Fruit fly (Drosophila melanogaster): ENCODE results near the gene CG7888.

CG7888 gene

dm6 chr3L:11061200-11061599 is 7.4 kb downstream of the CG7888 start, which contains the start of the genes CG6321 and Blos2 (continued):
- TF ChIP-seq maf-S (GFP tag; optimal IDR thresholded peaks at IDR 0.05) (no peak), Bteb2 (GFP tag; optimal IDR thresholded peaks at IDR 0.05) (peak; percentile 57), crc (GFP tag; optimal IDR thresholded peaks at IDR 0.05) (no peak), CG13424 (tag; optimal IDR thresholded peaks at IDR 0.05) (peak; percentile 84), al (GFP tag; IDR thresholded peaks at IDR 0.05) (peak; percentile 60; the same call in 1 of the 2 replicates), onecut (GFP tag; IDR thresholded peaks at IDR 0.05) (peak; percentile 76), Lim3 (GFP tag; IDR thresholded peaks at IDR 0.05) (no peak), dimm (GFP tag; IDR thresholded peaks at IDR 0.05) (no peak), CG2199 (GFP tag; IDR thresholded peaks at IDR 0.05) (no peak), CG15696 (tag; optimal IDR thresholded peaks at IDR 0.05) (peak; percentile 76), CG7357 (GFP tag; IDR thresholded peaks at IDR 0.05) (peak; percentile 45; the same call in 1 of the 3 replicates), CG17361 (GFP tag; IDR thresholded peaks at IDR 0.05) (peak; percentile 81), nau (GFP tag; optimal IDR thresholded peaks at IDR 0.05) (peak; percentile 63), yki (optimal IDR thresholded peaks at IDR 0.05) (no peak), H15 (GFP tag; IDR thresholded peaks at IDR 0.05) (0 out of 3 replicates have a peak, but pooled peaks have one; percentile 27), gt (GFP tag; IDR thresholded peaks at IDR 0.05) (no peak), dan (GFP tag; IDR thresholded peaks at IDR 0.05) (no peak), bab2 (GFP tag; optimal IDR thresholded peaks at IDR 0.05) (peak; percentile 61), Sin3A (optimal IDR thresholded peaks at IDR 0.05) (no peak), CG11093 (GFP tag; IDR thresholded peaks at IDR 0.05) (peak; percentile 16; the same call in 1 of the 3 replicates), her (GFP tag; optimal IDR thresholded peaks at IDR 0.05) (no peak), BtbVII (GFP tag; optimal IDR thresholded peaks at IDR 0.05) (peak; percentile 71), CG12299 (tag; optimal IDR thresholded peaks at IDR 0.05) (peak; percentile 76), jumu (GFP tag; optimal IDR thresholded peaks at IDR 0.05) (no peak), CG17568 (GFP tag; optimal IDR thresholded peaks at IDR 0.05) (peak; percentile 78), tap (tag; optimal IDR thresholded peaks at IDR 0.05) (peak; percentile 84), CG1024 (GFP tag; IDR thresholded peaks at IDR 0.05) (0 out of 2 replicates have a peak, but pooled peaks have one; percentile 6), CG6272 (GFP tag; IDR thresholded peaks at IDR 0.05) (no peak), CG6813 (GFP tag; optimal IDR thresholded peaks at IDR 0.05) (peak; percentile 26), lab (GFP tag; optimal IDR thresholded peaks at IDR 0.05) (peak; percentile 86), kah (GFP tag; optimal IDR thresholded peaks at IDR 0.05) (peak; percentile 33)

- peak; percentile 11 for TF ChIP-seq YL-1 (GFP tag; optimal IDR thresholded peaks at IDR 0.05)
- TF ChIP-seq Pdp1 (GFP tag; optimal IDR thresholded peaks at IDR 0.05) = peak in 1 of 2 experiments; percentile 75
- no peak for TF ChIP-seq Gsc (GFP tag; IDR thresholded peaks at IDR 0.05)
- peak; percentile 88 for TF ChIP-seq E2f2 (GFP tag; IDR thresholded peaks at IDR 0.05)
- TF ChIP-seq H2.0 (GFP tag; IDR thresholded peaks at IDR 0.05) = no peak
- TF ChIP-seq CG7987 (GFP tag; optimal IDR thresholded peaks at IDR 0.05) = no peak
- TF ChIP-seq btn (GFP tag; optimal IDR thresholded peaks at IDR 0.05) = no peak
- TF ChIP-seq CG6175 (GFP tag; IDR thresholded peaks at IDR 0.05) = no peak
- peak; percentile 39; the same call in 1 of the 3 replicates for TF ChIP-seq row (GFP tag; IDR thresholded peaks at IDR 0.05)
- no peak for TF ChIP-seq Atf3 (GFP tag; optimal IDR thresholded peaks at IDR 0.05)
- TF ChIP-seq pzg (GFP tag; optimal IDR thresholded peaks at IDR 0.05) = peak; percentile 53
- no peak for TF ChIP-seq C15 (GFP tag; IDR thresholded peaks at IDR 0.05)
- TF ChIP-seq cas (GFP tag; IDR thresholded peaks at IDR 0.05) = no peak
- TF ChIP-seq luna (GFP tag; optimal IDR thresholded peaks at IDR 0.05) = no peak
- no peak for TF ChIP-seq Ets97D (GFP tag; optimal IDR thresholded peaks at IDR 0.05)
- TF ChIP-seq crp (GFP tag; optimal IDR thresholded peaks at IDR 0.05) = peak in 1 of 2 experiments; percentile 86
- peak; percentile 84 for TF ChIP-seq Dp (GFP tag; optimal IDR thresholded peaks at IDR 0.05)
- no peak for TF ChIP-seq vnd (GFP tag; IDR thresholded peaks at IDR 0.05; ENCODE audit: partially characterized antibody)
- peak; percentile 36 for TF ChIP-seq CG15514 (GFP tag; optimal IDR thresholded peaks at IDR 0.05)
- peak; percentile 54 for TF ChIP-seq MESR4 (GFP tag; optimal IDR thresholded peaks at IDR 0.05)
- TF ChIP-seq CG14710 (tag; optimal IDR thresholded peaks at IDR 0.05) = no peak
- peak; percentile 73 for TF ChIP-seq MBD-R2 (GFP tag; IDR thresholded peaks at IDR 0.05)
- TF ChIP-seq ci (GFP tag; IDR thresholded peaks at IDR 0.05) = no peak
These were observed 8.6 kb downstream of the CG7888 start, which contains the start of gene CG32069 for dm6 chr3L:11062441-11062840. CG32069 (minus strand) TSS chr3L:11062614.

Data from whole organism, embryonic.